Fruit fly (Drosophila melanogaster) whole organism, wandering third instar larva: Measurements from ENCODE around the gene Cds.

ENCODE experiments used
- Abd-B ChIP-seq: fragments of >200 bp; optimal IDR thresholded peaks from 2 replicates; lab custom pipeline; 2017; ENCODE audit warnings: missing biosample characterization, missing genetic modification characterization
- CG32264 ChIP-seq: fragments of 200-800 bp; sonication (Bioruptor generic); optimal IDR thresholded peaks from 2 replicates; lab custom pipeline; 2016; ENCODE audit warnings: missing biosample characterization, missing genetic modification characterization
- CG9705 ChIP-seq: fragments of 200-800 bp; sonication (Bioruptor generic); optimal IDR thresholded peaks from 2 replicates; lab custom pipeline; 2018; ENCODE audit warnings: missing biosample characterization, mild to moderate bottlenecking, missing genetic modification characterization
- Dif ChIP-seq: fragments of 200-275, 200-300 bp; sonication (Bioruptor generic); optimal IDR thresholded peaks from 2 replicates; lab custom pipeline; 2018; ENCODE audit warnings: missing biosample characterization, missing genetic modification characterization; ENCODE audit not compliant: partially characterized antibody
- GATAd ChIP-seq: sonication (Bioruptor generic); optimal IDR thresholded peaks from 2 replicates; lab custom pipeline; 2016; ENCODE audit warnings: missing biosample characterization, missing genetic modification characterization
- HLH106 ChIP-seq: fragments of 200-800 bp; optimal IDR thresholded peaks from 3 replicates; lab custom pipeline; 2019; ENCODE audit warnings: missing biosample characterization, mild to moderate bottlenecking, missing genetic modification characterization, moderate library complexity
- Hnf4 ChIP-seq: fragments of 200-800 bp; sonication (Bioruptor generic); optimal IDR thresholded peaks from 2 replicates; lab custom pipeline; 2016; ENCODE audit warnings: missing biosample characterization, mild to moderate bottlenecking, missing genetic modification characterization
- Hr83 ChIP-seq: fragments of 200-300 bp; sonication (Bioruptor generic); optimal IDR thresholded peaks from 2 replicates; lab custom pipeline; 2016; ENCODE audit warnings: missing biosample characterization, mild to moderate bottlenecking, missing genetic modification characterization, moderate library complexity; ENCODE audit not compliant: poor library complexity, severe bottlenecking
- Jra ChIP-seq: sonication (Bioruptor generic); optimal IDR thresholded peaks from 2 replicates; lab custom pipeline; 2016; ENCODE audit warnings: missing biosample characterization, missing genetic modification characterization
- Mio ChIP-seq: sonication (Bioruptor generic); optimal IDR thresholded peaks from 2 replicates; lab custom pipeline; 2016; ENCODE audit warnings: missing biosample characterization, missing genetic modification characterization
- Myc ChIP-seq: fragments of >200 bp; optimal IDR thresholded peaks from 2 replicates; lab custom pipeline; 2017
- N ChIP-seq: fragments of >200 bp; optimal IDR thresholded peaks from 2 replicates; lab custom pipeline; 2018; ENCODE audit warnings: missing biosample characterization, missing external identifiers, missing genetic modification characterization
- OdsH ChIP-seq: fragments of 200-800 bp; sonication (Bioruptor generic); optimal IDR thresholded peaks from 2 replicates; lab custom pipeline; 2016; ENCODE audit warnings: missing biosample characterization, mild to moderate bottlenecking, missing genetic modification characterization
- Rel ChIP-seq, 2 experiments: fragments of 200-800 bp; sonication (Bioruptor generic) in 1 of 2; optimal IDR thresholded peaks; 2 replicates in 1 of 2; 3 replicates in 1 of 2; lab custom pipeline; 2016 to 2019; ENCODE audit warnings: mild to moderate bottlenecking in 2 of 2, missing biosample characterization in 2 of 2, missing genetic modification characterization in 2 of 2, moderate library complexity in 1 of 2
- Sp1 ChIP-seq: fragments of 200-800 bp; sonication (Bioruptor generic); optimal IDR thresholded peaks from 3 replicates; lab custom pipeline; 2019; ENCODE audit warnings: missing biosample characterization, mild to moderate bottlenecking, missing genetic modification characterization, moderate library complexity
- Vsx2 ChIP-seq: fragments of 200-300, 225-300 bp; sonication (Bioruptor generic); optimal IDR thresholded peaks from 2 replicates; lab custom pipeline; 2018; ENCODE audit warnings: missing biosample characterization, missing genetic modification characterization; ENCODE audit not compliant: partially characterized antibody
- br ChIP-seq: fragments of 200-800 bp; sonication (Bioruptor generic); optimal IDR thresholded peaks from 2 replicates; lab custom pipeline; 2016; ENCODE audit warnings: missing biosample characterization, missing genetic modification characterization
- brk ChIP-seq: fragments of 200-800 bp; sonication (Bioruptor generic); optimal IDR thresholded peaks from 2 replicates; lab custom pipeline; 2016; ENCODE audit warnings: missing biosample characterization, mild to moderate bottlenecking, missing genetic modification characterization
- dl ChIP-seq, 2 experiments: fragments of 175-275, 200-275 bp in 1 of 2; fragments of 200-275 bp in 1 of 2; sonication (Bioruptor generic); optimal IDR thresholded peaks; lab custom pipeline; 2018; ENCODE audit warnings: mild to moderate bottlenecking in 2 of 2, missing biosample characterization in 2 of 2, missing genetic modification characterization in 2 of 2, moderate library complexity in 2 of 2; ENCODE audit not compliant: partially characterized antibody in 2 of 2, insufficient read depth in 1 of 2
- dsf ChIP-seq: sonication (Bioruptor generic); optimal IDR thresholded peaks from 2 replicates; lab custom pipeline; 2016; ENCODE audit warnings: missing biosample characterization, missing genetic modification characterization, borderline replicate concordance
- ey ChIP-seq: fragments of 200-800 bp; sonication (Bioruptor generic); optimal IDR thresholded peaks from 2 replicates; lab custom pipeline; 2016; ENCODE audit warnings: missing biosample characterization, missing genetic modification characterization
- foxo ChIP-seq, 2 experiments: fragments of 200-800 bp; sonication (Bioruptor generic); optimal IDR thresholded peaks; 2 replicates in 1 of 2; 3 replicates in 1 of 2; lab custom pipeline; 2016 to 2017; ENCODE audit warnings: missing biosample characterization in 2 of 2, missing genetic modification characterization in 2 of 2
- fru ChIP-seq: fragments of 200-800 bp; sonication (Bioruptor generic); optimal IDR thresholded peaks from 3 replicates; lab custom pipeline; 2016; ENCODE audit warnings: missing biosample characterization, mild to moderate bottlenecking, missing genetic modification characterization
- h ChIP-seq: fragments of 200-800 bp; sonication (Bioruptor generic); optimal IDR thresholded peaks from 3 replicates; lab custom pipeline; 2016; ENCODE audit warnings: missing biosample characterization, mild to moderate bottlenecking, missing genetic modification characterization
- jim ChIP-seq: fragments of 175-275, 200-325 bp; sonication (Bioruptor generic); optimal IDR thresholded peaks from 2 replicates; lab custom pipeline; 2016; ENCODE audit warnings: missing biosample characterization, mild to moderate bottlenecking, missing genetic modification characterization
- lola ChIP-seq: fragments of >200 bp; optimal IDR thresholded peaks from 2 replicates; lab custom pipeline; 2017; ENCODE audit warnings: missing biosample characterization, missing genetic modification characterization
- pan ChIP-seq: fragments of >200 bp; optimal IDR thresholded peaks from 2 replicates; lab custom pipeline; 2017
- psq ChIP-seq: fragments of 200-800 bp; sonication (Bioruptor generic); optimal IDR thresholded peaks from 3 replicates; lab custom pipeline; 2017; ENCODE audit warnings: missing biosample characterization, mild to moderate bottlenecking, missing genetic modification characterization, moderate library complexity
- rgr ChIP-seq: fragments of 200-800 bp; sonication (Bioruptor generic); optimal IDR thresholded peaks from 3 replicates; lab custom pipeline; 2016; ENCODE audit warnings: missing biosample characterization, mild to moderate bottlenecking, missing genetic modification characterization
- sage ChIP-seq: fragments of 200-800 bp; sonication (Bioruptor generic); optimal IDR thresholded peaks from 2 replicates; lab custom pipeline; 2016; ENCODE audit warnings: missing biosample characterization, mild to moderate bottlenecking, missing genetic modification characterization
- tai ChIP-seq: sonication (Bioruptor generic); optimal IDR thresholded peaks from 2 replicates; lab custom pipeline; 2016; ENCODE audit warnings: missing biosample characterization, missing genetic modification characterization
- usp ChIP-seq: fragments of >200 bp; optimal IDR thresholded peaks from 2 replicates; lab custom pipeline; 2017; ENCODE audit warnings: missing biosample characterization, missing genetic modification characterization
- woc ChIP-seq: sonication (Bioruptor generic); optimal IDR thresholded peaks from 2 replicates; lab custom pipeline; 2016; ENCODE audit warnings: missing biosample characterization, mild to moderate bottlenecking, missing genetic modification characterization

Gene Cds

dm6 chr3L:8086218-8086617, 41.3 kb upstream of the Cds start:
- no peak for TF ChIP-seq lola (GFP tag; lab: Kevin White, UChicago)
- TF ChIP-seq Jra (GFP tag; lab: Kevin White, UChicago): no peak
- no peak for TF ChIP-seq usp (GFP tag; lab: Kevin White, UChicago)
- TF ChIP-seq CG9705 (GFP tag; lab: Kevin White, UChicago): no peak
- TF ChIP-seq CG32264 (GFP tag; lab: Kevin White, UChicago): no peak
- no peak for TF ChIP-seq ey (GFP tag; lab: Kevin White, UChicago)
- no peak for TF ChIP-seq Abd-B (GFP tag; lab: Kevin White, UChicago)
- no peak for TF ChIP-seq GATAd (GFP tag; lab: Kevin White, UChicago)
- TF ChIP-seq Vsx2 (GFP tag; lab: Kevin White, UChicago): no peak
- no peak for TF ChIP-seq N (GFP tag; lab: Kevin White, UChicago)
- no peak for TF ChIP-seq Rel (GFP tag; optimal IDR thresholded peaks at IDR 0.05; lab: Kevin White, UChicago)
- no peak for TF ChIP-seq Rel (tag; optimal IDR thresholded peaks at IDR 0.05; lab: Kevin White, UChicago)
- no peak for TF ChIP-seq Hnf4 (GFP tag; lab: Kevin White, UChicago)

dm6 chr3L:8091650-8092068, 35.9 kb upstream of the Cds start, which contains the start of gene CG7565:
Gene CG7565 (minus strand): TSS chr3L:8091786.
- no peak for TF ChIP-seq tai
- TF ChIP-seq dsf (GFP tag; lab: Kevin White, UChicago): no peak
- TF ChIP-seq jim (GFP tag; lab: Kevin White, UChicago): no peak
- TF ChIP-seq lola (GFP tag; lab: Kevin White, UChicago): no peak
- TF ChIP-seq psq (GFP tag; lab: Kevin White, UChicago): peak; percentile 14
- TF ChIP-seq pan (lab: Kevin White, UChicago): no peak
- no peak for TF ChIP-seq Rel (GFP tag; optimal IDR thresholded peaks at IDR 0.05; lab: Kevin White, UChicago)
- TF ChIP-seq Rel (tag; optimal IDR thresholded peaks at IDR 0.05; lab: Kevin White, UChicago): peak; percentile 61
- TF ChIP-seq dl (GFP tag; optimal IDR thresholded peaks at IDR 0.05; lab: Kevin White, UChicago; ENCODE audit: insufficient read depth in 1 of 2, partially characterized antibody in 2 of 2): no peak
- TF ChIP-seq br (GFP tag; lab: Kevin White, UChicago): peak; percentile 58
- TF ChIP-seq Dif (GFP tag; lab: Kevin White, UChicago): no peak
- TF ChIP-seq Myc (lab: Kevin White, UChicago): no peak
- TF ChIP-seq sage (GFP tag; lab: Kevin White, UChicago): peak; percentile 10
- no peak for TF ChIP-seq GATAd (GFP tag; lab: Kevin White, UChicago)
- peak; percentile 76 for TF ChIP-seq Hnf4 (GFP tag; lab: Kevin White, UChicago)
- TF ChIP-seq rgr (GFP tag; lab: Kevin White, UChicago): peak; percentile 81
- no peak for TF ChIP-seq Vsx2 (GFP tag; lab: Kevin White, UChicago)
- TF ChIP-seq CG32264 (GFP tag; lab: Kevin White, UChicago): peak; percentile 11
- TF ChIP-seq Abd-B (GFP tag; lab: Kevin White, UChicago): no peak
- TF ChIP-seq OdsH (GFP tag; lab: Kevin White, UChicago): peak; percentile 59
- TF ChIP-seq brk (GFP tag; lab: Kevin White, UChicago): peak; percentile 54
- peak; percentile 49 for TF ChIP-seq ey (GFP tag; lab: Kevin White, UChicago)
- peak; percentile 72 for TF ChIP-seq h (GFP tag; lab: Kevin White, UChicago)
- TF ChIP-seq HLH106 (tag; lab: Kevin White, UChicago): peak; percentile 35
- no peak for TF ChIP-seq usp (GFP tag; lab: Kevin White, UChicago)
- peak; percentile 58 for TF ChIP-seq fru (GFP tag; lab: Kevin White, UChicago)
- TF ChIP-seq Sp1 (GFP tag; lab: Kevin White, UChicago): peak; percentile 40
- peak; percentile 1 for TF ChIP-seq Jra (GFP tag; lab: Kevin White, UChicago)
- TF ChIP-seq foxo (GFP tag; optimal IDR thresholded peaks at IDR 0.05; lab: Kevin White, UChicago): peak in 1 of 2 experiments; percentile 75
- peak; percentile 20 for TF ChIP-seq woc (GFP tag; lab: Kevin White, UChicago)
- peak; percentile 23 for TF ChIP-seq Hr83 (GFP tag; lab: Kevin White, UChicago)
- no peak for TF ChIP-seq Mio

dm6 chr3L:8093553-8093952, 34.0 kb upstream of the Cds start:
- TF ChIP-seq Dif (GFP tag; lab: Kevin White, UChicago) (no peak), br (GFP tag; lab: Kevin White, UChicago) (peak; percentile 16), Rel (GFP tag; optimal IDR thresholded peaks at IDR 0.05; lab: Kevin White, UChicago) (no peak), Rel (tag; optimal IDR thresholded peaks at IDR 0.05; lab: Kevin White, UChicago) (peak; percentile 92), N (GFP tag; lab: Kevin White, UChicago) (no peak), fru (GFP tag; lab: Kevin White, UChicago) (peak; percentile 11)
